Worm (Caenorhabditis elegans): ENCODE data around the gene C27H5.6.

DNA sequence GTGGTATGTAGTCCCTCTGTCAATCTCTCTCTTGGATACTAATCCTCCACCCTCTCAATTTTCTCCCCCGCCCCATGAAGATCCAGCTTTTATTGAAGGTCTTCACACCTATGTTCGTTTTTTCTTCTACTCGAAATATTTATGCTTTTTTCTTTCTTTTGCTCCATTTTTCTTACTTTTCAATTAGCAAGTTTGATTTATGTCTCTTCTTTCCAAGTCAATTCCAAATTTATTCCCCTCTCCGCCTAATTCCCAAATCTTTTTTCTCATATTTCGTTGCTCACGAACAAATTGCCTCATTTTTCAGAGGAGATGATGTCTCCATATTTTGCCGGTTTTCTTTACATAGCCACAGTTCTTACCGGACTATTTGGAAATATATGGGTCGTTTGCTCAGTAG, 42.7 kb downstream of the C27H5.6 start, which contains the start of gene npr-31:
- no peak for TF ChIP-seq tab-1 (GFP tag; IDR thresholded peaks at IDR 0.05)
- TF ChIP-seq ztf-23 (GFP tag; IDR thresholded peaks at IDR 0.05): no peak
- no peak for TF ChIP-seq cog-1 (tag; optimal IDR thresholded peaks at IDR 0.05)
- TF ChIP-seq med-1 (GFP tag; optimal IDR thresholded peaks at IDR 0.05; ENCODE audit: insufficient read depth): no peak
